Worm (Caenorhabditis elegans) whole organism, L1 larva: ENCODE measurements around the gene R08F11.4.
A peak's percentile ranks its signal among the peaks of the same experiment; 100 is the strongest.

Experiments
- C04F5.9 ChIP-seq: sonication (generic microtip); optimal IDR thresholded peaks from 2 replicates; lab custom pipeline; 2016; ENCODE audit warnings: missing genetic modification characterization, missing compliant biosample characterization
- F16B12.6 ChIP-seq: fragments of 150-350 bp; optimal IDR thresholded peaks from 2 replicates; lab custom pipeline; 2014; ENCODE audit warnings: missing biosample characterization, missing genetic modification characterization
- aha-1 ChIP-seq: fragments of 150-350 bp; optimal IDR thresholded peaks from 2 replicates; lab custom pipeline; 2014; ENCODE audit warnings: missing biosample characterization, missing genetic modification characterization
- alr-1 ChIP-seq: fragments of 200-800 bp; sonication (Bioruptor generic); optimal IDR thresholded peaks from 2 replicates; lab custom pipeline; 2018; ENCODE audit warnings: borderline replicate concordance, mild to moderate bottlenecking, missing genetic modification characterization, missing compliant biosample characterization
- aly-2 ChIP-seq: fragments of 150-350 bp; optimal IDR thresholded peaks from 2 replicates; lab custom pipeline; 2014; ENCODE audit warnings: missing biosample characterization, missing genetic modification characterization
- ceh-63 ChIP-seq: fragments of 200-800 bp; sonication (Bioruptor generic); optimal IDR thresholded peaks from 2 replicates; lab custom pipeline; 2018; ENCODE audit warnings: mild to moderate bottlenecking, missing genetic modification characterization, missing compliant biosample characterization
- ceh-8 ChIP-seq: fragments of 200-800 bp; sonication (Bioruptor generic); optimal IDR thresholded peaks from 2 replicates; lab custom pipeline; 2018; ENCODE audit warnings: mild to moderate bottlenecking, missing genetic modification characterization, moderate library complexity, missing compliant biosample characterization
- ceh-82 ChIP-seq, 3 experiments: fragments of 150-350 bp in 1 of 3; sonication (generic microtip) in 2 of 3; optimal IDR thresholded peaks; 2 replicates each; lab custom pipeline; 2014 to 2017; ENCODE audit warnings: missing biosample characterization in 3 of 3, missing genetic modification characterization in 3 of 3
- ceh-88 ChIP-seq: fragments of 200-800 bp; sonication (Bioruptor generic); IDR thresholded peaks from 2 replicates; pipeline ENCODE4 v1.3.6; 2022; ENCODE audit warnings: missing genetic modification characterization, missing compliant biosample characterization
- ceh-90 ChIP-seq: sonication (generic microtip); optimal IDR thresholded peaks from 2 replicates; lab custom pipeline; 2016; ENCODE audit warnings: missing genetic modification characterization, missing compliant biosample characterization
- efl-1 ChIP-seq, 4 experiments: fragments of 150-350 bp; optimal IDR thresholded peaks in 3 of 4; peaks in 1 of 4; 1 replicate in 1 of 4; 2 replicates in 3 of 4; lab custom pipeline; 2014; ENCODE audit warnings: missing biosample characterization in 2 of 4, missing genetic modification characterization in 2 of 4, missing genetic modification reagents in 2 of 4
- efl-3 ChIP-seq: fragments of 200-800 bp; sonication (Bioruptor generic); optimal IDR thresholded peaks from 2 replicates; lab custom pipeline; 2018; ENCODE audit warnings: mild to moderate bottlenecking, missing genetic modification characterization, missing compliant biosample characterization
- egl-13 ChIP-seq: sonication (generic microtip); optimal IDR thresholded peaks from 2 replicates; lab custom pipeline; 2016; ENCODE audit warnings: missing genotype, missing genetic modification reagents, missing genetic modification characterization, missing compliant biosample characterization
- egl-27 ChIP-seq, 2 experiments: fragments of 150-350 bp in 1 of 2; sonication (generic microtip); optimal IDR thresholded peaks; 3 replicates each; lab custom pipeline; 2017 to 2018; ENCODE audit warnings: missing biosample characterization in 2 of 2, missing genetic modification characterization in 2 of 2, missing genetic modification reagents in 2 of 2
- ets-5 ChIP-seq: fragments of 200-800 bp; sonication (Bioruptor generic); IDR thresholded peaks from 2 replicates; pipeline ENCODE4 v1.3.6; 2022; ENCODE audit warnings: missing genetic modification characterization, missing compliant biosample characterization
- fkh-10 ChIP-seq: sonication (generic microtip); optimal IDR thresholded peaks from 2 replicates; lab custom pipeline; 2017; ENCODE audit warnings: missing biosample characterization, missing genetic modification reagents, missing genetic modification characterization
- fkh-4 ChIP-seq: sonication (generic microtip); optimal IDR thresholded peaks from 2 replicates; lab custom pipeline; 2016; ENCODE audit warnings: missing compliant biosample characterization, missing genetic modification characterization, borderline replicate concordance
- fos-1 ChIP-seq: fragments of 150-350 bp; optimal IDR thresholded peaks from 2 replicates; lab custom pipeline; 2014; ENCODE audit warnings: missing biosample characterization, missing genetic modification characterization
- grh-1 ChIP-seq: fragments of 200-800 bp; sonication (Bioruptor generic); IDR thresholded peaks from 2 replicates; pipeline ENCODE4 v1.3.6; 2022; ENCODE audit warnings: missing genetic modification reagents, missing genetic modification characterization, missing compliant biosample characterization
- hlh-17 ChIP-seq: fragments of 200-800 bp; sonication (Bioruptor generic); optimal IDR thresholded peaks from 2 replicates; lab custom pipeline; 2018; ENCODE audit warnings: missing genetic modification characterization, mild to moderate bottlenecking, missing compliant biosample characterization, moderate library complexity, borderline replicate concordance
- hlh-4 ChIP-seq: sonication (generic microtip); optimal IDR thresholded peaks from 2 replicates; lab custom pipeline; 2016; ENCODE audit warnings: mild to moderate bottlenecking, missing genetic modification characterization, missing compliant biosample characterization
- hpl-2 ChIP-seq: fragments of 150-350 bp; optimal IDR thresholded peaks from 2 replicates; lab custom pipeline; 2014; ENCODE audit warnings: missing biosample characterization, missing genetic modification reagents, missing genetic modification characterization
- irx-1 ChIP-seq: sonication (generic microtip); optimal IDR thresholded peaks from 2 replicates; lab custom pipeline; 2016; ENCODE audit warnings: missing genetic modification characterization, missing compliant biosample characterization
- jun-1 ChIP-seq: fragments of 150-350 bp; optimal IDR thresholded peaks from 2 replicates; lab custom pipeline; 2014; ENCODE audit warnings: missing biosample characterization, missing genetic modification reagents, missing genetic modification characterization
- lin-14 ChIP-seq: fragments of 200-800 bp; sonication (Bioruptor generic); optimal IDR thresholded peaks from 2 replicates; lab custom pipeline; 2018; ENCODE audit warnings: mild to moderate bottlenecking, missing genetic modification characterization, moderate library complexity, missing compliant biosample characterization
- lsy-2 ChIP-seq, 2 experiments: fragments of 150-350 bp; optimal IDR thresholded peaks; 2 replicates each; lab custom pipeline; 2014; ENCODE audit warnings: missing biosample characterization in 2 of 2, missing genetic modification characterization in 2 of 2
- mab-9 ChIP-seq: fragments of 200-800 bp; sonication (Bioruptor generic); IDR thresholded peaks from 2 replicates; pipeline ENCODE4 v1.3.6; 2022; ENCODE audit warnings: missing genetic modification reagents, missing genetic modification characterization, missing compliant biosample characterization
- mdl-1 ChIP-seq, 2 experiments: fragments of 150-350 bp; optimal IDR thresholded peaks; 2 replicates each; lab custom pipeline; 2014 to 2017; ENCODE audit warnings: missing biosample characterization in 2 of 2, missing genetic modification characterization in 2 of 2, inconsistent platforms in 1 of 2
- mef-2 ChIP-seq: fragments of 150-350 bp; optimal IDR thresholded peaks from 2 replicates; lab custom pipeline; 2014; ENCODE audit warnings: missing biosample characterization, missing genetic modification characterization
- mep-1 ChIP-seq: fragments of 150-350 bp; optimal IDR thresholded peaks from 2 replicates; lab custom pipeline; 2014; ENCODE audit warnings: missing biosample characterization, missing genetic modification characterization
- nhr-19 ChIP-seq: fragments of 200-800 bp; sonication (Bioruptor generic); conservative IDR thresholded peaks from 2 replicates; pipeline ENCODE4 v1.3.6; 2022; ENCODE audit warnings: missing genetic modification characterization, missing compliant biosample characterization
- nhr-20 ChIP-seq: sonication (generic microtip); optimal IDR thresholded peaks from 2 replicates; lab custom pipeline; 2016; ENCODE audit warnings: mild to moderate bottlenecking, missing genetic modification characterization, missing compliant biosample characterization
- nhr-237 ChIP-seq: fragments of 150-350 bp; optimal IDR thresholded peaks from 2 replicates; lab custom pipeline; 2014; ENCODE audit warnings: missing biosample characterization, missing genetic modification characterization
- nhr-28 ChIP-seq: fragments of 150-350 bp; optimal IDR thresholded peaks from 2 replicates; lab custom pipeline; 2014; ENCODE audit warnings: missing biosample characterization, missing genetic modification characterization
- nhr-47 ChIP-seq: sonication (generic microtip); optimal IDR thresholded peaks from 2 replicates; lab custom pipeline; 2016; ENCODE audit warnings: mild to moderate bottlenecking, missing genetic modification characterization, moderate library complexity, missing compliant biosample characterization
- nhr-71 ChIP-seq: sonication (generic microtip); optimal IDR thresholded peaks from 2 replicates; lab custom pipeline; 2016; ENCODE audit warnings: mild to moderate bottlenecking, missing genetic modification characterization, moderate library complexity, missing compliant biosample characterization
- nhr-76 ChIP-seq: sonication (generic microtip); optimal IDR thresholded peaks from 2 replicates; lab custom pipeline; 2017; ENCODE audit warnings: missing biosample characterization, missing genetic modification characterization
- nhr-77 ChIP-seq: fragments of 150-350 bp; optimal IDR thresholded peaks from 2 replicates; lab custom pipeline; 2014; ENCODE audit warnings: missing biosample characterization, missing genetic modification characterization
- pqm-1 ChIP-seq: sonication (generic microtip); optimal IDR thresholded peaks from 3 replicates; lab custom pipeline; 2017; ENCODE audit warnings: missing biosample characterization, missing genetic modification characterization
- rnt-1 ChIP-seq: sonication (generic microtip); optimal IDR thresholded peaks from 2 replicates; lab custom pipeline; 2016; ENCODE audit warnings: mild to moderate bottlenecking, missing genetic modification characterization, moderate library complexity, missing compliant biosample characterization
- snu-23 ChIP-seq: sonication (generic microtip); optimal IDR thresholded peaks from 2 replicates; lab custom pipeline; 2016; ENCODE audit warnings: missing genetic modification characterization, missing compliant biosample characterization
- sox-4 ChIP-seq: sonication (generic microtip); optimal IDR thresholded peaks from 2 replicates; lab custom pipeline; 2016; ENCODE audit warnings: missing genetic modification characterization, missing compliant biosample characterization
- sptf-1 ChIP-seq: fragments of 150-350 bp; optimal IDR thresholded peaks from 2 replicates; lab custom pipeline; 2014; ENCODE audit warnings: missing biosample characterization, missing genetic modification characterization
- sup-37 ChIP-seq: fragments of 200-800 bp; sonication (Bioruptor generic); optimal IDR thresholded peaks from 2 replicates; lab custom pipeline; 2018; ENCODE audit warnings: mild to moderate bottlenecking, missing genetic modification characterization, missing compliant biosample characterization
- tbx-2 ChIP-seq: sonication (generic microtip); optimal IDR thresholded peaks from 2 replicates; lab custom pipeline; 2016; ENCODE audit warnings: missing genetic modification characterization, missing compliant biosample characterization
- unc-130 ChIP-seq: fragments of 150-350 bp; optimal IDR thresholded peaks from 2 replicates; lab custom pipeline; 2017; ENCODE audit warnings: missing biosample characterization, missing genetic modification characterization, inconsistent platforms
- unc-30 ChIP-seq: sonication (generic microtip); optimal IDR thresholded peaks from 2 replicates; lab custom pipeline; 2017; ENCODE audit warnings: missing biosample characterization, missing genetic modification characterization
- unc-62 ChIP-seq: fragments of 150-350 bp; optimal IDR thresholded peaks from 2 replicates; lab custom pipeline; 2014; ENCODE audit warnings: missing biosample characterization, missing genetic modification reagents, missing genetic modification characterization
- unc-86 ChIP-seq: sonication (generic microtip); optimal IDR thresholded peaks from 2 replicates; lab custom pipeline; 2016; ENCODE audit warnings: missing genetic modification characterization, missing compliant biosample characterization
- unc-98 ChIP-seq: fragments of 200-800 bp; sonication (Bioruptor generic); IDR thresholded peaks from 2 replicates; pipeline ENCODE4 v1.3.6; 2022; ENCODE audit warnings: missing genetic modification characterization, missing compliant biosample characterization
- zag-1 ChIP-seq: fragments of 150-350 bp; optimal IDR thresholded peaks from 2 replicates; lab custom pipeline; 2014; ENCODE audit warnings: missing biosample characterization, missing genetic modification characterization
- ztf-11 ChIP-seq, 2 experiments: sonication (generic microtip); optimal IDR thresholded peaks; 2 replicates each; lab custom pipeline; 2016 to 2017; ENCODE audit warnings: missing genetic modification characterization in 2 of 2, missing biosample characterization in 1 of 2, missing compliant biosample characterization in 1 of 2

The R08F11.4 gene

DNA sequence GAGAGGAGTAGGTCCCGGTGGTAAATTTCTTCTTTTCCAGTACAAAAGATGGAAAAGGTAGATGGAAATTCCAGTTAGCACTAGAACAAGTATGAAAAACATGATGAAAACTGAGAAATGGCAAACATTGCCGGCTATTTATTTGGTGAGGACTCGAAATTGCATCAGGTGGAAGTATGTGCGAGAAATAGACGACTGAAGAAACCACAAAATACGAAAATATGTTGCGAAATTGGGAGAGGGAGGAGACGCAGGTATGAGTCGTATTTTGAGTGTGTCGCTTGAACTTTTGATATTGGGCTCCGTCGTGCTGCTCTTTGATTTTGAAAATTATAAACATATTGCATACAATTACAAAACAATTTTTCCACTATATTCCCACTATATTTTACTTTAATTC, 2.0 kb downstream of the R08F11.4 start, which contains the start of gene cyp-33C8 (continued):
- TF ChIP-seq lin-14, result peak; percentile 66
- peak; percentile 53 for TF ChIP-seq nhr-20 (tag; lab: Kevin White, UChicago)
- TF ChIP-seq rnt-1, result peak; percentile 89
- TF ChIP-seq hlh-17, result no peak
- TF ChIP-seq fkh-4 (tag; lab: Kevin White, UChicago), result no peak
- no peak for TF ChIP-seq unc-30 (tag; lab: Kevin White, UChicago)
- TF ChIP-seq grh-1, result no peak
- no peak for TF ChIP-seq sptf-1
- TF ChIP-seq egl-13 (tag; lab: Kevin White, UChicago), result no peak
- no peak for TF ChIP-seq aha-1
- TF ChIP-seq lsy-2 (tag; optimal IDR thresholded peaks at IDR 0.05; lab: Kevin White, UChicago), result no peak
- peak in 2 of 3 experiments; percentile 46 to 51 for TF ChIP-seq ceh-82 (tag; optimal IDR thresholded peaks at IDR 0.05; lab: Kevin White, UChicago)
- TF ChIP-seq egl-27 (tag; optimal IDR thresholded peaks at IDR 0.05; lab: Kevin White, UChicago), result no peak
- TF ChIP-seq mab-9 (GFP tag; lab: Robert Waterston, UW), result no peak
- no peak for TF ChIP-seq fos-1 (tag; lab: Kevin White, UChicago)
- TF ChIP-seq zag-1, result no peak
- no peak for TF ChIP-seq unc-130
- peak; percentile 36 to 62 for TF ChIP-seq efl-1 (optimal IDR thresholded peaks at IDR 0.05; lab: Kevin White, UChicago)
- TF ChIP-seq efl-1 (GFP tag; optimal IDR thresholded peaks at IDR 0.05 in 1 of 2; lab: Kevin White, UChicago), result peak; percentile 22 to 94
- no peak for TF ChIP-seq ets-5 (GFP tag; lab: Robert Waterston, UW)
- no peak for TF ChIP-seq ceh-63 (GFP tag; lab: Kevin White, UChicago)
- TF ChIP-seq unc-98, result no peak
- no peak for TF ChIP-seq hlh-4
- no peak for TF ChIP-seq unc-62 (GFP tag; lab: Kevin White, UChicago)
- TF ChIP-seq mef-2, result no peak
- no peak for TF ChIP-seq ztf-11 (tag; optimal IDR thresholded peaks at IDR 0.05; lab: Kevin White, UChicago)
- peak; percentile 67 for TF ChIP-seq nhr-71 (tag; lab: Kevin White, UChicago)
- no peak for TF ChIP-seq nhr-28 (tag; lab: Kevin White, UChicago)
- TF ChIP-seq alr-1, result no peak
- no peak for TF ChIP-seq snu-23
- TF ChIP-seq hpl-2 (GFP tag; lab: Kevin White, UChicago), result peak; percentile 33
- TF ChIP-seq fkh-10 (GFP tag; lab: Kevin White, UChicago), result no peak
- TF ChIP-seq irx-1 (tag; lab: Kevin White, UChicago), result no peak
- TF ChIP-seq C04F5.9, result no peak
- no peak for TF ChIP-seq tbx-2 (tag; lab: Kevin White, UChicago)
- TF ChIP-seq unc-86, result no peak
- no peak for TF ChIP-seq sox-4 (tag; lab: Kevin White, UChicago)
- no peak for TF ChIP-seq nhr-47 (tag; lab: Kevin White, UChicago)
- no peak for TF ChIP-seq nhr-237 (tag; lab: Kevin White, UChicago)
- TF ChIP-seq F16B12.6, result no peak
- peak; percentile 24; the same call in 1 of the 2 replicates for TF ChIP-seq nhr-19 (GFP tag; lab: Robert Waterston, UW)
- TF ChIP-seq jun-1, result peak; percentile 57
- TF ChIP-seq ceh-88 (GFP tag; lab: Robert Waterston, UW), result no peak
- TF ChIP-seq ceh-90 (tag; lab: Kevin White, UChicago), result no peak
- no peak for TF ChIP-seq sup-37 (GFP tag; lab: Kevin White, UChicago)
- TF ChIP-seq mep-1 (tag; lab: Kevin White, UChicago), result peak; percentile 11
- TF ChIP-seq aly-2 (tag; lab: Kevin White, UChicago), result no peak
- no peak for TF ChIP-seq mdl-1 (tag; optimal IDR thresholded peaks at IDR 0.05; lab: Kevin White, UChicago)
- no peak for TF ChIP-seq efl-3 (GFP tag; lab: Kevin White, UChicago)
- TF ChIP-seq ceh-8 (GFP tag; lab: Kevin White, UChicago), result no peak
- no peak for TF ChIP-seq nhr-76 (tag; lab: Kevin White, UChicago)
- no peak for TF ChIP-seq pqm-1 (tag; lab: Kevin White, UChicago)
- TF ChIP-seq nhr-77 (tag; lab: Kevin White, UChicago), result no peak
- TF ChIP-seq, all 84 proteins: peak for 19
